Worm (Caenorhabditis elegans) whole organism, L4/young adult: Measurements from ENCODE around the gene acdh-7.
A peak's percentile ranks its signal among the peaks of the same experiment; 100 is the strongest.

Source experiments
- W03F9.2 ChIP-seq: fragments of 150-350 bp; optimal IDR thresholded peaks from 2 replicates; lab custom pipeline; 2014; ENCODE audit warnings: missing biosample characterization, missing genetic modification characterization
- dao-5 ChIP-seq: sonication (generic microtip); optimal IDR thresholded peaks from 2 replicates; lab custom pipeline; 2016; ENCODE audit warnings: missing genotype, missing genetic modification characterization, moderate library complexity, missing compliant biosample characterization
- him-1 ChIP-seq: sonication (generic microtip); optimal IDR thresholded peaks from 2 replicates; lab custom pipeline; 2016; ENCODE audit warnings: missing genotype, missing genetic modification reagents, missing genetic modification characterization, missing compliant biosample characterization

Gene acdh-7

ce11 chrX:17217050-17217813 is at the start of gene acdh-7:
acdh-7 (minus strand) TSS chrX:17217105.
- TF ChIP-seq him-1 (tag; lab: Kevin White, UChicago): no peak
- TF ChIP-seq W03F9.2: no peak
- no peak for TF ChIP-seq dao-5 (tag; lab: Kevin White, UChicago)

DNA sequence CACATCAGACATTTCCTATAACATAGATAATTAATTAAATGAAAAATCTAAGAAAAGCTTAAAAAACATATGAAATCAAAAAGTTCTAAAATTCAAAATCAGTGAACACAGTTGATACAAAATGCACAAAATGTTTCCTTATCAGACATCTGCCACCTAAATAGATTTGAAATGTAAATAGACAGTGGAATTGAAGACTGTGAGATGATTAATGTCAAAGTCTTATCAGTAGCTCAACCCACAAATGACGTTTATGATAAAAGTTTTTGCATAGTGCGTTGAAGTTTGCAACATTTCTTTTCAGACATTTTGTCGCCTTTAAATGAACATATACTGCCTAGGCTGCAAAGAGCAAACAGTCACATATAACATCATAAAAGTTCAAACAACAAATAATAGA is 39.9 kb upstream of the acdh-7 start, which contains the start of gene Y40C7B.4:
Gene Y40C7B.4 (minus strand): TSS at position 19 of the 400 bp plus-strand sequence.
- TF ChIP-seq W03F9.2 (no peak), him-1 (tag; lab: Kevin White, UChicago) (no peak), dao-5 (tag; lab: Kevin White, UChicago) (no peak)

DNA sequence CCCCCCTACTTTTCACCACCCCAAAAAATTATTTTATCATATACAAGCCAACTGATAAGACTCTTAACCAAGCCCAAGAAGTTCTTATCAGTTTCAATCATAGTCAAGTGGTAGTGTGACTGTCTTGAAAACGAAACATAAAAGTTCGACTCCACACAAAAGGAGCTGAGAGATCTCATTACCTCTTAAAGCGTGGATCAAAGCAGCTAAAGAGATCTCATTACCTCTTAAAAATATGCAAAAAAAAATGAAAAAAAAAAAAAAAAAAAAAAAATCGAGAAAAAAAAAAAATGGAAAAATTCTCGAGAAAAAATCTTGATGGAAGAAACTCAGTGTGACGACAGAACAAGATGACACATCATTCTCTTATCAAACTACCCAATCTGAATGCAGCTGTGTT is 38.8 kb upstream of the acdh-7 start:
- peak; percentile 19 for TF ChIP-seq W03F9.2

DNA sequence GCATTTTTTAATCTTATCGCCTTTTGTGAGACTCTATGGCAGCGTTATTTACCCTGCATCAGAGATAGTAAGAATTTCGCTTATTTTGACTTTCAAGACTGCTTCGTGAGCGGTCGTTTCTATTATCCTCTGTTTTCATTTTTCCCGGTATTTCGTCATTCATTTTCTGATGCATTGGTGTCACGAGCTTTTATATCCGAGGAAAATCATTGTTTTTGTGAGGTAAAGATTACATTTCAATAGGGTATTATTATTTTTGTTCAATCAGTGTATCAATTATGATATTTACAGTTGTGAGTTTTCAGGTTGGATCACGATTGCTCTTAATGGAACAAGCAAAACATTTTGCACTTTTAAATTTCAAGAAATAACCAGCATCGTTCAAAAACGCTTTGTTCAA is 30.4 kb upstream of the acdh-7 start:
- TF ChIP-seq W03F9.2 (no peak), dao-5 (tag; lab: Kevin White, UChicago) (no peak), him-1 (tag; lab: Kevin White, UChicago) (no peak)

ce11 chrX:17243053-17243452 is 26.1 kb upstream of the acdh-7 start, which contains the start of gene T25G12.13:
T25G12.13 (plus strand) TSS chrX:17243353.
- TF ChIP-seq W03F9.2 (no peak), him-1 (tag; lab: Kevin White, UChicago) (no peak)

DNA sequence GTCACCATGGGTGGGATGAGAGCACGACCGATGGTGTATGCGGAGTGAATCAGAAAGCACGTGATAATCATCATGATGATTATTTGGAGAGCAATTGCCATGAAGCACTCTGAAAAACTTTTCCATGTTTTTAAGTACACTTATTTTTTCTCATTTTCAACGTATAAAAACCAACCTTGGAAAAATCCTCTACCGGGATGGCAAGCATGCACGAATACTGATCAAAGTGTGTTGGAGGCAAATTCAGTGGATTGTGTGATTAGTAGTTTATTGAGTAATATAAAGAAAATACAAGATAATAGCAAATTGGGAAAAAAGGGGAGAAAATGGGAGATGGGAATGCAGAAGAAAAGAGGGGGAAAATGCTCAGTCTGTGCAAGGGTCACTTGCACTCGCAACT is 20.5 kb upstream of the acdh-7 start, which contains the start of gene T25G12.11:
Gene T25G12.11 (minus strand): TSS at position 101 of the 400 bp plus-strand sequence.
- TF ChIP-seq him-1 (tag; lab: Kevin White, UChicago) (no peak), W03F9.2 (no peak), dao-5 (tag; lab: Kevin White, UChicago) (no peak)

DNA sequence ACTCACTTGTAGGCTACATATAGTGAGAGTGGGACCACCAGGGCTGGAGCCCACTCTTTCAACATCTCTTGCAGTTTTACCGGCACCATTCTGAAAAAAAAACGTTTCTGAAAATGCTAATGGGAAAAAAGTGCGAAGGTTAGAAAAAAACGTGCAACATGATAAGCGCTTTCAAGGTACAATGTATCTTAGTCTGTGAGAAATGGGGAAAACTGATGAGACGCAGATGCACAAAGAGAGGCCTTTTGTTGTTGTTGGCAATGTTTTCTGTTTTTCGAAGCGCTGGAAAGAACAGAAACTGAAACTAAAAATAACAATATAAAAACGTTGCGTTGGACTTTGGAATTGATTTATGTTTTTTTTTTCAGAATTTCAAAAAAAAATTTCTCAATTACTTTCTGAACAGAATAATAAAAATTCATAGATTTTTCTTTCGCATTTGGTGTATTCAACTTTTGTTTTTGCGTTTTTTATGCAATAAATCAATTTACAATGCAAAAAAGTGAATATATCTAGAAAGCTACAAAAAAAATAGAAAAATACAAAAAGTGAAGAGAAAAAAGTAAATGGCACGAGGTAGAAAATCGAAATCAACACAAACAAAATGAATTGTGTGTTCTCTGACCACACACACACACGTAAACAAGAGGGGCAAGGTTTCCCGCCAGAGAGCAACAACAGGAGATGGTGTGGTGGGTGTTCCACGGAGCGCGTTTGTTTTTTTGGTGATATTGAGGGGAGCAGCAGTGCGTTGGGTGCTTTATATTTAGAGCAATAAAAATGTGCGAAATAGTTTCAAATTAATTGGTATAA is 19.1 kb upstream of the acdh-7 start, which contains the start of gene dhs-30:
Gene dhs-30 (minus strand): TSS at position 90 of the 813 bp plus-strand sequence.
- TF ChIP-seq W03F9.2: no peak
- TF ChIP-seq him-1 (tag; lab: Kevin White, UChicago): no peak
- TF ChIP-seq dao-5 (tag; lab: Kevin White, UChicago): no peak

DNA sequence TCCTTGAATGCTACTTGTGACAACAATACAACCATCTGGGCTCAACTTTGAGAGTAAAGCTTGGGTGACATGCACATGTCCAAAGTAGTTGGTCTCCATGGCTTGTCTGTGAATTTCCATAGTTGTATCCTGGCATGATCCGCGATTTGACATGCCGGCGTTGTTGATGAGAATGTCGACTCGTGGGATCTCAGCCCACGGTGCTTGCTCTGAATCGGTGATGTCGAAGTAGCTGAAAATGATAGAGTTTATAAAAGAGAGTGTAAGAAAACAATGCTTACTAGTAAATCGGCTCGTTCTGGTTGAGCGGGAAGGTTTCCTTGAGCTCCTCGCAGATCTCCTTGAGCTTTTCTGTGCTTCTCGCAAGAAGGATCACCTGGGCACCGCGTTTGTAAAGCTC is 18.1 kb upstream of the acdh-7 start:
- TF ChIP-seq him-1 (tag; lab: Kevin White, UChicago) (no peak), dao-5 (tag; lab: Kevin White, UChicago) (no peak), W03F9.2 (no peak)

- TF ChIP-seq him-1 (tag; lab: Kevin White, UChicago): no peak
- TF ChIP-seq W03F9.2: no peak
- TF ChIP-seq dao-5 (tag; lab: Kevin White, UChicago): no peak
Measured at ce11 chrX:17231348-17231747, 14.4 kb upstream of the acdh-7 start, which contains the start of gene T25G12.3. T25G12.3 (plus strand) TSS chrX:17231648.

DNA sequence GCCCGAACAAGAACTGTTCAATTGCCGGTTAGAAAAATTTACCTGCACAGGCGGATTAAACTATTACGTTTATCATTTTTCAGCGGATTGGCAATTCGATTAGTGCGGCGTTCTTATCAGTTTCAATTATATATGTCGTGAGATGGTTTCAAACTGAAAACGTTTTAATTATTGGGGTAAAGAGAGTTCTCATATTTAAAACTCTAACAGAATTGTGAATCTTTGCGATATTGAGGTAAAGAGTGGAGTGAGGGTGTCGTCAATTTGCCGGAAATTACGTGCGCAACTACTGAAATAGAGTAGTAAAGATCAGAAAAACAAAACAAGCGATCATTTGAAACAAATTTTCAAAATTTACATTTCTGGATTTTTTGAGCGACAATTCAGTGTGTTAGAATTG is 13.2 kb upstream of the acdh-7 start, which contains the start of gene T25G12.6:
Gene T25G12.6 (minus strand): TSS at position 101 of the 400 bp plus-strand sequence.
- no peak for TF ChIP-seq dao-5 (tag; lab: Kevin White, UChicago)
- TF ChIP-seq W03F9.2: no peak

DNA sequence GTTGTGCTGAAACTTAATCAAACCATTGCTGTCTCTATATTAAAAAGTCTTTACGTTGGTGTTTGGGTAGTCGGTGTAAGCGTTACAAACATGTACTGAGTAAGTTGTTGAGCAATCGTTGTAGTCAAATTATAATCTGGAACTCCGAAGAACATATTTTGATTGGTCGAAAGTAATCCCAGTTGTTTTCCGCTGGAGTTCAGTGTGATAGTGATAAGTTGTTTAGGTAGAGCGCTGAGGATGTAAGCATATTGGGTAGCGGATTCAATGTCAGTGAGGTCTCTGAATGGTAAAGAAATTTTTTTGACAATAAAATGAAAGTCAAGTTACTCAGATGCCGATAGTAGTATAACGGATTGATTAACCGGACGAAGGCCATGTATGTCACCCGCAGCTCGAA is 10.5 kb upstream of the acdh-7 start:
- TF ChIP-seq him-1 (tag; lab: Kevin White, UChicago) (no peak), W03F9.2 (no peak), dao-5 (tag; lab: Kevin White, UChicago) (no peak)

- TF ChIP-seq W03F9.2 (no peak), him-1 (tag; lab: Kevin White, UChicago) (no peak)
Measured at ce11 chrX:17221873-17222525, 5.1 kb upstream of the acdh-7 start, which contains the start of gene rab-6.2. rab-6.2 (plus strand) TSS chrX:17222475.

ce11 chrX:17216178-17216577 is 727 bp downstream of the acdh-7 start:
- no peak for TF ChIP-seq him-1 (tag; lab: Kevin White, UChicago)
- TF ChIP-seq dao-5 (tag; lab: Kevin White, UChicago): no peak
- no peak for TF ChIP-seq W03F9.2

DNA sequence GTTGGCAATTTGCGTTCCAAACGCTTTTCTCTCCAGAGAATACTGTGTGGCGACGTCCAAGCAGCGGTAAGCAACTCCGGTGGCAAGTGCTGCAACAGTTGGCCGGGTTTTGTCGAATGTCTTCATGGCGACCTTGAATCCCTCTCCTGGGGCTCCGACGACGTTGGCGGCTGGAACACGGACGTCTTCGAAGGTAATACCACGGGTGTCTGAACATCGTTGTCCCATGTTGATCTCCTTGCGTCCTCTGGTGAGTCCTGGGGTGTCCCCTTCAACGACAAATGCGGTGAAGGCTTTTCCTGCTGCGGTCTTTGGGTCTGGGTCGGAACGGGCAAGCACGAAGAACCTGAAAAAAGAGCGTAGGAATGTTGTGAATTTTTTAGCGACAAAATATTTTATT is 1.2 kb downstream of the acdh-7 start:
- TF ChIP-seq W03F9.2 (no peak), him-1 (tag; lab: Kevin White, UChicago) (no peak), dao-5 (tag; lab: Kevin White, UChicago) (no peak)
